Fruit fly (Drosophila melanogaster) whole organism, embryonic: ENCODE data around the gene CG6656.
A peak's percentile ranks its signal among the peaks of the same experiment; 100 is the strongest.

Experiments
- Asciz ChIP-seq: fragments of 200-800 bp; sonication (Bioruptor generic); optimal IDR thresholded peaks from 2 replicates; lab custom pipeline; 2017; ENCODE audit warnings: missing biosample characterization, mild to moderate bottlenecking, missing genetic modification characterization, missing genetic modification reagents
- Bteb2 ChIP-seq: fragments of 200-800 bp; sonication (Bioruptor generic); optimal IDR thresholded peaks from 2 replicates; lab custom pipeline; 2016; ENCODE audit warnings: missing biosample characterization, missing genetic modification characterization
- CG10209 ChIP-seq: fragments of 200-800 bp; sonication (Bioruptor generic); optimal IDR thresholded peaks from 3 replicates; lab custom pipeline; 2017; ENCODE audit warnings: missing biosample characterization, mild to moderate bottlenecking, missing genetic modification characterization, missing genetic modification reagents
- CG10267 ChIP-seq: fragments of 200-800 bp; sonication (Bioruptor generic); optimal IDR thresholded peaks from 2 replicates; lab custom pipeline; 2018; ENCODE audit warnings: missing biosample characterization, mild to moderate bottlenecking, missing genetic modification characterization, moderate library complexity
- CG10543 ChIP-seq: fragments of 200-800 bp; sonication (Bioruptor generic); optimal IDR thresholded peaks from 3 replicates; lab custom pipeline; 2017; ENCODE audit warnings: missing biosample characterization, mild to moderate bottlenecking, missing genetic modification characterization, moderate library complexity
- CG11723 ChIP-seq: fragments of 200-800 bp; sonication (Bioruptor generic); optimal IDR thresholded peaks from 2 replicates; lab custom pipeline; 2017; ENCODE audit warnings: missing biosample characterization, mild to moderate bottlenecking, missing genetic modification characterization
- CG12104 ChIP-seq: fragments of 200-800 bp; sonication (Bioruptor generic); optimal IDR thresholded peaks from 3 replicates; lab custom pipeline; 2016; ENCODE audit warnings: missing biosample characterization, missing genetic modification characterization
- CG12769 ChIP-seq: fragments of 200-800 bp; sonication (Bioruptor generic); optimal IDR thresholded peaks from 2 replicates; lab custom pipeline; 2019; ENCODE audit warnings: missing biosample characterization, mild to moderate bottlenecking, missing genetic modification characterization, moderate library complexity
- CG2678 ChIP-seq: fragments of 200-800 bp; sonication (Bioruptor generic); optimal IDR thresholded peaks from 3 replicates; lab custom pipeline; 2019; ENCODE audit warnings: missing biosample characterization, mild to moderate bottlenecking, missing genetic modification characterization, moderate library complexity
- CG31441 ChIP-seq: fragments of 200-800 bp; sonication (Bioruptor generic); IDR thresholded peaks from 2 replicates; pipeline ENCODE4 v1.3.6; 2022; ENCODE audit warnings: missing biosample characterization, missing genetic modification characterization
- CG3163 ChIP-seq: fragments of 200-800 bp; sonication (Bioruptor generic); optimal IDR thresholded peaks from 3 replicates; lab custom pipeline; 2016; ENCODE audit warnings: missing biosample characterization, missing genetic modification characterization
- CG34224 ChIP-seq: fragments of 200-800 bp; sonication (Bioruptor generic); IDR thresholded peaks from 3 replicates; pipeline ENCODE4 v1.3.6; 2022; ENCODE audit warnings: missing biosample characterization, missing genetic modification characterization; ENCODE audit not compliant: partially characterized antibody
- CG4404 ChIP-seq: fragments of 200-800 bp; sonication (Bioruptor generic); IDR thresholded peaks from 2 replicates; pipeline ENCODE4 v1.3.6; 2022; ENCODE audit warnings: missing biosample characterization, missing genetic modification characterization
- CG4617 ChIP-seq: fragments of 200-800 bp; sonication (Bioruptor generic); optimal IDR thresholded peaks from 3 replicates; lab custom pipeline; 2016; ENCODE audit warnings: missing biosample characterization, missing genetic modification characterization, borderline replicate concordance
- CG4707 ChIP-seq: fragments of 200-800 bp; sonication (Bioruptor generic); optimal IDR thresholded peaks from 2 replicates; lab custom pipeline; 2018; ENCODE audit warnings: missing biosample characterization, mild to moderate bottlenecking, missing genetic modification characterization, moderate library complexity
- CG7556 ChIP-seq: fragments of 200-800 bp; sonication (Bioruptor generic); optimal IDR thresholded peaks from 2 replicates; lab custom pipeline; 2017; ENCODE audit warnings: missing biosample characterization, mild to moderate bottlenecking, missing genetic modification characterization
- CG7786 ChIP-seq: fragments of 200-800 bp; sonication (Bioruptor generic); optimal IDR thresholded peaks from 2 replicates; lab custom pipeline; 2016; ENCODE audit warnings: missing biosample characterization, missing genetic modification characterization
- CG7987 ChIP-seq: fragments of 200-800 bp; sonication (Bioruptor generic); optimal IDR thresholded peaks from 2 replicates; lab custom pipeline; 2018; ENCODE audit warnings: missing biosample characterization, mild to moderate bottlenecking, missing genetic modification characterization, moderate library complexity
- CG9437 ChIP-seq: fragments of 200-800 bp; sonication (Bioruptor generic); optimal IDR thresholded peaks from 2 replicates; lab custom pipeline; 2018; ENCODE audit warnings: missing biosample characterization, mild to moderate bottlenecking, missing genetic modification characterization
- CG9727 ChIP-seq: fragments of 200-800 bp; sonication (Bioruptor generic); optimal IDR thresholded peaks from 3 replicates; lab custom pipeline; 2017; ENCODE audit warnings: missing biosample characterization, mild to moderate bottlenecking, missing genetic modification characterization
- CG9817 ChIP-seq: fragments of 200-800 bp; sonication (Bioruptor generic); optimal IDR thresholded peaks from 2 replicates; lab custom pipeline; 2018; ENCODE audit warnings: missing biosample characterization, mild to moderate bottlenecking, missing genetic modification characterization, moderate library complexity
- Camta ChIP-seq: fragments of 200-800 bp; sonication (Bioruptor generic); optimal IDR thresholded peaks from 2 replicates; lab custom pipeline; 2016; ENCODE audit warnings: missing biosample characterization, missing genetic modification characterization
- D19A ChIP-seq: fragments of 200-800 bp; optimal IDR thresholded peaks from 3 replicates; lab custom pipeline; 2019; ENCODE audit warnings: missing biosample characterization, mild to moderate bottlenecking, missing genetic modification characterization, moderate library complexity
- Elba2 ChIP-seq: fragments of 200-800 bp; sonication (Bioruptor generic); optimal IDR thresholded peaks from 3 replicates; lab custom pipeline; 2016; ENCODE audit warnings: missing biosample characterization, missing genetic modification characterization
- Hr39 ChIP-seq: fragments of >200 bp; optimal IDR thresholded peaks from 2 replicates; lab custom pipeline; 2017
- NC2α ChIP-seq: fragments of 200-800 bp; sonication (Bioruptor generic); optimal IDR thresholded peaks from 2 replicates; lab custom pipeline; 2016; ENCODE audit warnings: missing biosample characterization, missing genetic modification characterization
- NC2β ChIP-seq: fragments of 200-800 bp; sonication (Bioruptor generic); optimal IDR thresholded peaks from 2 replicates; lab custom pipeline; 2016; ENCODE audit warnings: missing biosample characterization, missing genetic modification characterization
- NK7.1 ChIP-seq: fragments of 200-800 bp; sonication (Bioruptor generic); optimal IDR thresholded peaks from 3 replicates; lab custom pipeline; 2016; ENCODE audit warnings: missing biosample characterization, missing genetic modification characterization
- Rx ChIP-seq: fragments of 200-800 bp; sonication (Bioruptor generic); IDR thresholded peaks from 2 replicates; pipeline ENCODE4 v1.3.6; 2022; ENCODE audit warnings: missing biosample characterization, missing genetic modification characterization
- Sin3A ChIP-seq: fragments of >200 bp; optimal IDR thresholded peaks from 2 replicates; lab custom pipeline; 2018
- Usf ChIP-seq: fragments of 200-800 bp; sonication (Bioruptor generic); optimal IDR thresholded peaks from 2 replicates; lab custom pipeline; 2017; ENCODE audit warnings: missing genotype, missing biosample characterization, missing genetic modification characterization
- ab ChIP-seq: fragments of 200-800 bp; sonication (Bioruptor generic); optimal IDR thresholded peaks from 2 replicates; lab custom pipeline; 2016; ENCODE audit warnings: missing biosample characterization, missing genetic modification characterization
- ac ChIP-seq: fragments of 200-800 bp; sonication (Bioruptor generic); optimal IDR thresholded peaks from 3 replicates; lab custom pipeline; 2017; ENCODE audit warnings: missing biosample characterization, mild to moderate bottlenecking, missing genetic modification characterization
- bsh ChIP-seq, 2 experiments: fragments of 200-800 bp; sonication (Bioruptor generic); optimal IDR thresholded peaks; 2 replicates each; lab custom pipeline; 2017 to 2018; ENCODE audit warnings: mild to moderate bottlenecking in 2 of 2, missing biosample characterization in 2 of 2, missing genetic modification characterization in 2 of 2, moderate library complexity in 1 of 2
- chif ChIP-seq, 2 experiments: fragments of 200-800 bp; sonication (Bioruptor generic); optimal IDR thresholded peaks; 3 replicates each; lab custom pipeline; 2016; ENCODE audit warnings: missing biosample characterization in 2 of 2, missing genetic modification characterization in 2 of 2
- fu2 ChIP-seq: fragments of 200-800 bp; sonication (Bioruptor generic); optimal IDR thresholded peaks from 2 replicates; lab custom pipeline; 2016; ENCODE audit warnings: missing biosample characterization, missing genetic modification characterization
- h ChIP-seq: fragments of >200 bp; optimal IDR thresholded peaks from 2 replicates; lab custom pipeline; 2017
- ham ChIP-seq: fragments of 200-800 bp; sonication (Bioruptor generic); IDR thresholded peaks from 2 replicates; pipeline ENCODE4 v1.3.6; 2022; ENCODE audit warnings: missing biosample characterization, missing genetic modification characterization
- kay ChIP-seq: fragments of 200-800 bp; sonication (Bioruptor generic); optimal IDR thresholded peaks from 2 replicates; lab custom pipeline; 2016; ENCODE audit warnings: missing biosample characterization, missing genetic modification characterization
- ken ChIP-seq: fragments of 200-800 bp; sonication (Bioruptor generic); IDR thresholded peaks from 3 replicates; pipeline ENCODE4 v1.3.6; 2022; ENCODE audit warnings: missing biosample characterization, missing genetic modification characterization
- org-1 ChIP-seq: fragments of 200-800 bp; sonication (Bioruptor generic); optimal IDR thresholded peaks from 2 replicates; lab custom pipeline; 2017; ENCODE audit warnings: missing biosample characterization, missing genetic modification characterization
- pan ChIP-seq, 4 experiments: fragments of >200 bp in 3 of 4; fragments of 200-800 bp in 1 of 4; sonication (Bioruptor generic) in 1 of 4; optimal IDR thresholded peaks in 3 of 4; IDR thresholded peaks in 1 of 4; 2 replicates each; pipeline versions ENCODE4 v1.3.6 to Lab custom; 2017 to 2022; ENCODE audit warnings: missing biosample characterization in 2 of 4, missing genetic modification characterization in 2 of 4, mixed read lengths in 1 of 4
- salm ChIP-seq: fragments of 200-800 bp; sonication (Bioruptor generic); optimal IDR thresholded peaks from 2 replicates; lab custom pipeline; 2018; ENCODE audit warnings: missing biosample characterization, mild to moderate bottlenecking, missing genetic modification characterization
- sc ChIP-seq, 3 experiments: fragments of >200 bp in 2 of 3; fragments of 200-800 bp in 1 of 3; sonication (Bioruptor generic) in 1 of 3; optimal IDR thresholded peaks; 2 replicates in 2 of 3; 3 replicates in 1 of 3; lab custom pipeline; 2017; ENCODE audit warnings: mild to moderate bottlenecking in 1 of 3, missing biosample characterization in 1 of 3, missing genetic modification characterization in 1 of 3, missing genetic modification reagents in 1 of 3
- shn ChIP-seq: fragments of 200-800 bp; sonication (Bioruptor generic); optimal IDR thresholded peaks from 3 replicates; lab custom pipeline; 2016; ENCODE audit warnings: missing biosample characterization, missing genetic modification characterization
- sqz ChIP-seq: fragments of 200-800 bp; sonication (Bioruptor generic); optimal IDR thresholded peaks from 3 replicates; lab custom pipeline; 2018; ENCODE audit warnings: missing biosample characterization, mild to moderate bottlenecking, missing genetic modification characterization
- wor ChIP-seq: fragments of 200-800 bp; sonication (Bioruptor generic); IDR thresholded peaks from 2 replicates; pipeline ENCODE4 v1.3.6; 2022; ENCODE audit warnings: missing biosample characterization, missing genetic modification characterization
- z ChIP-seq: fragments of 200-800 bp; sonication (Bioruptor generic); IDR thresholded peaks from 3 replicates; pipeline ENCODE4 v1.3.6; 2022; ENCODE audit warnings: missing biosample characterization, missing genetic modification characterization
- zfh2 ChIP-seq: fragments of 200-800 bp; sonication (Bioruptor generic); optimal IDR thresholded peaks from 2 replicates; lab custom pipeline; 2016; ENCODE audit warnings: missing biosample characterization, missing genetic modification characterization

The CG6656 gene

dm6 chr3R:21870158-21870971 is 4.7 kb upstream of the CG6656 start, which contains the start of gene CG31431 (continued):
- TF ChIP-seq pan (optimal IDR thresholded peaks at IDR 0.05; lab: Kevin White, UChicago) (no peak), pan (GFP tag; optimal IDR thresholded peaks at IDR 0.05 in 1 of 2, IDR thresholded peaks at IDR 0.05 in 1 of 2) (peak in 1 of 2 experiments; percentile 98), CG9727 (peak; percentile 97), CG12769 (tag; lab: Kevin White, UChicago) (peak; percentile 99), Usf (GFP tag; lab: Kevin White, UChicago) (peak; percentile 93), CG10267 (tag; lab: Kevin White, UChicago) (peak; percentile 91), ken (GFP tag; lab: Robert Waterston, UW) (peak; percentile 95), CG7987 (GFP tag; lab: Kevin White, UChicago) (peak; percentile 94), ham (GFP tag; lab: Robert Waterston, UW) (peak; percentile 85), CG10209 (GFP tag; lab: Kevin White, UChicago) (peak; percentile 97), CG7556 (peak; percentile 97), org-1 (peak; percentile 98), chif (GFP tag; optimal IDR thresholded peaks at IDR 0.05; lab: Kevin White, UChicago) (peak; percentile 97), CG2678 (tag; lab: Kevin White, UChicago) (peak; percentile 98), D19A (tag; lab: Kevin White, UChicago) (peak; percentile 94), CG34224 (GFP tag; lab: Robert Waterston, UW) (no peak), CG3163 (GFP tag; lab: Kevin White, UChicago) (peak; percentile 88), wor (peak; percentile 90), kay (peak; percentile 95), CG12104 (peak; percentile 95), sc (optimal IDR thresholded peaks at IDR 0.05; lab: Kevin White, UChicago) (no peak), sc (GFP tag; optimal IDR thresholded peaks at IDR 0.05; lab: Kevin White, UChicago) (peak; percentile 87), Rx (GFP tag; lab: Robert Waterston, UW) (peak; percentile 96), salm (tag; lab: Kevin White, UChicago) (peak; percentile 92), Asciz (GFP tag; lab: Kevin White, UChicago) (peak; percentile 94), NC2β (GFP tag; lab: Kevin White, UChicago) (peak; percentile 97), CG4707 (peak; percentile 84), NC2α (peak; percentile 93), CG9817 (tag; lab: Kevin White, UChicago) (peak; percentile 97), CG4617 (GFP tag; lab: Kevin White, UChicago) (peak; percentile 93), bsh (GFP tag; optimal IDR thresholded peaks at IDR 0.05; lab: Kevin White, UChicago) (peak; percentile 57 to 97), Hr39 (lab: Kevin White, UChicago) (no peak), h (lab: Kevin White, UChicago) (no peak), z (GFP tag; lab: Robert Waterston, UW) (peak; percentile 72; the same call in 2 of the 3 replicates), Camta (GFP tag; lab: Kevin White, UChicago) (peak; percentile 96), CG10543 (peak; percentile 97), Sin3A (no peak), CG9437 (GFP tag; lab: Kevin White, UChicago) (peak; percentile 90), CG4404 (GFP tag; lab: Robert Waterston, UW) (peak; percentile 96), CG31441 (peak; percentile 97), NK7.1 (GFP tag; lab: Kevin White, UChicago) (peak; percentile 97), shn (peak; percentile 94), zfh2 (GFP tag; lab: Kevin White, UChicago) (peak; percentile 97), Bteb2 (peak; percentile 96), Elba2 (GFP tag; lab: Kevin White, UChicago) (peak; percentile 41), sqz (GFP tag; lab: Kevin White, UChicago) (peak; percentile 92), CG7786 (GFP tag; lab: Kevin White, UChicago) (peak; percentile 98), ab (GFP tag; lab: Kevin White, UChicago) (peak; percentile 94), fu2 (GFP tag; lab: Kevin White, UChicago) (peak; percentile 97), CG11723 (GFP tag; lab: Kevin White, UChicago) (peak; percentile 88), ac (peak; percentile 88)
